Worm (Caenorhabditis elegans): ENCODE measurements around the gene srr-1.

Gene srr-1

ce11 chrV:13085227-13085640, 31.7 kb upstream of the srr-1 start (continued):
- TF ChIP-seq pha-4 (GFP tag; IDR thresholded peaks at IDR 0.05) (no peak), pha-4 (tag; optimal IDR thresholded peaks at IDR 0.05) (no peak), unc-39 (tag; optimal IDR thresholded peaks at IDR 0.05) (no peak), Y105C5A.15 (GFP tag; IDR thresholded peaks at IDR 0.05) (no peak), nhr-41 (GFP tag; IDR thresholded peaks at IDR 0.05) (no peak), tra-1 (GFP tag; IDR thresholded peaks at IDR 0.05) (peak; percentile 69; the same call in 1 of the 2 replicates), mdl-1 (tag; optimal IDR thresholded peaks at IDR 0.05) (peak in 1 of 2 experiments; percentile 31), nhr-48 (tag; optimal IDR thresholded peaks at IDR 0.05) (no peak), ces-1 (GFP tag; optimal IDR thresholded peaks at IDR 0.05) (no peak), attf-4 (tag; optimal IDR thresholded peaks at IDR 0.05) (no peak), spr-1 (tag; optimal IDR thresholded peaks at IDR 0.05) (no peak), pqm-1 (tag; optimal IDR thresholded peaks at IDR 0.05) (peak; percentile 54), duxl-1 (tag; optimal IDR thresholded peaks at IDR 0.05; ENCODE audit: poor library complexity) (no peak), hlh-30 (tag; optimal IDR thresholded peaks at IDR 0.05; ENCODE audit: insufficient read depth) (peak; percentile 42), ceh-82 (tag; optimal IDR thresholded peaks at IDR 0.05) (no peak), aha-1 (tag) (peak; percentile 87), nhr-25 (tag; optimal IDR thresholded peaks at IDR 0.05; ENCODE audit: borderline replicate concordance, insufficient read depth) (no peak), daf-16 (GFP tag; optimal IDR thresholded peaks at IDR 0.05) (no peak), daf-16 (tag; optimal IDR thresholded peaks at IDR 0.05) (peak; percentile 77), fos-1 (tag; optimal IDR thresholded peaks at IDR 0.05) (no peak), jun-1 (tag; optimal IDR thresholded peaks at IDR 0.05) (no peak), ceh-28 (tag; optimal IDR thresholded peaks at IDR 0.05) (no peak), nhr-11 (tag; optimal IDR thresholded peaks at IDR 0.05) (no peak), ZK546.5 (tag; optimal IDR thresholded peaks at IDR 0.05) (no peak), rbr-2 (tag; optimal IDR thresholded peaks at IDR 0.05) (no peak), dmd-9 (GFP tag; IDR thresholded peaks at IDR 0.05) (no peak), F26F4.8 (GFP tag; conservative IDR thresholded peaks at IDR 0.05) (no peak), lir-3 (tag; optimal IDR thresholded peaks at IDR 0.05) (no peak), daf-8 (GFP tag; IDR thresholded peaks at IDR 0.05) (no peak), nhr-10 (tag; optimal IDR thresholded peaks at IDR 0.05) (peak; percentile 7), madf-9 (GFP tag; conservative IDR thresholded peaks at IDR 0.05) (no peak), lin-13 (GFP tag; optimal IDR thresholded peaks at IDR 0.05) (no peak), zag-1 (tag; optimal IDR thresholded peaks at IDR 0.05) (no peak), lin-39 (tag; optimal IDR thresholded peaks at IDR 0.05) (no peak), zfp-3 (GFP tag; conservative IDR thresholded peaks at IDR 0.05) (no peak), Y75B8A.6 (GFP tag; IDR thresholded peaks at IDR 0.05) (no peak), ceh-44 (GFP tag; IDR thresholded peaks at IDR 0.05) (no peak), zip-11 (GFP tag; IDR thresholded peaks at IDR 0.05) (no peak), T20F7.1 (GFP tag; optimal IDR thresholded peaks at IDR 0.05) (peak; percentile 25), hif-1 (tag; optimal IDR thresholded peaks at IDR 0.05) (no peak), mep-1 (tag; optimal IDR thresholded peaks at IDR 0.05) (peak; percentile 35), madf-5 (GFP tag; IDR thresholded peaks at IDR 0.05) (no peak), mxl-2 (GFP tag; conservative IDR thresholded peaks at IDR 0.05) (no peak), zip-2 (tag; optimal IDR thresholded peaks at IDR 0.05) (no peak), egl-43 (GFP tag; IDR thresholded peaks at IDR 0.05) (no peak), cey-2 (tag; optimal IDR thresholded peaks at IDR 0.05; ENCODE audit: borderline replicate concordance, insufficient read depth) (peak; percentile 79), unc-62 (GFP tag; optimal IDR thresholded peaks at IDR 0.05 in 1 of 2) (no peak), unc-62 (tag; optimal IDR thresholded peaks at IDR 0.05) (no peak), daf-12 (tag; optimal IDR thresholded peaks at IDR 0.05) (no peak), lin-38 (GFP tag; IDR thresholded peaks at IDR 0.05) (no peak), fkh-10 (GFP tag; optimal IDR thresholded peaks at IDR 0.05) (no peak), php-3 (GFP tag; IDR thresholded peaks at IDR 0.05) (0 out of 2 replicates have a peak, but pooled peaks have one; percentile 14), mxl-3 (GFP tag; optimal IDR thresholded peaks at IDR 0.05) (peak; percentile 52)
